Fruit fly (Drosophila melanogaster): ENCODE results near the gene alphaTub85E.

dm6 chr3R:9705008-9705628 lies 27.9 kb downstream of the alphaTub85E start, which contains the start of gene Unc-115a:
- TF ChIP-seq tj (GFP tag; optimal IDR thresholded peaks at IDR 0.05) (peak; percentile 50), bab1 (GFP tag; optimal IDR thresholded peaks at IDR 0.05) (peak; percentile 59), Hr96 (GFP tag; optimal IDR thresholded peaks at IDR 0.05) (no peak), CG12768 (GFP tag; optimal IDR thresholded peaks at IDR 0.05) (peak; percentile 33), CG7101 (tag; optimal IDR thresholded peaks at IDR 0.05) (peak; percentile 18), CG11617 (GFP tag; optimal IDR thresholded peaks at IDR 0.05) (peak; percentile 68), Mnt (GFP tag; optimal IDR thresholded peaks at IDR 0.05) (peak; percentile 87), CG5204 (GFP tag; optimal IDR thresholded peaks at IDR 0.05) (no peak), ovo (GFP tag; optimal IDR thresholded peaks at IDR 0.05) (peak; percentile 49), kay (GFP tag; ENCODE audit: borderline replicate concordance) (no peak), CG33017 (tag; optimal IDR thresholded peaks at IDR 0.05) (peak; percentile 31), pad (GFP tag; optimal IDR thresholded peaks at IDR 0.05) (no peak)
